Worm (Caenorhabditis elegans) whole organism, late embryonic: ENCODE measurements around the gene dlat-1.

Source experiments
- C08G9.2 ChIP-seq: sonication (generic microtip); optimal IDR thresholded peaks from 2 replicates; lab custom pipeline; 2016; ENCODE audit warnings: mild to moderate bottlenecking, missing genetic modification characterization, moderate library complexity, missing compliant biosample characterization
- K09A11.1 ChIP-seq: sonication (generic microtip); optimal IDR thresholded peaks from 2 replicates; lab custom pipeline; 2017; ENCODE audit warnings: antibody characterized with exemption, mild to moderate bottlenecking, missing genetic modification characterization, missing compliant biosample characterization; ENCODE audit not compliant: insufficient read depth
- T23F11.4 ChIP-seq: fragments of 200-800 bp; sonication (Bioruptor generic); optimal IDR thresholded peaks from 2 replicates; lab custom pipeline; 2018; ENCODE audit warnings: mild to moderate bottlenecking, missing genetic modification characterization, missing compliant biosample characterization
- ceh-18 ChIP-seq: sonication (generic microtip); optimal IDR thresholded peaks from 2 replicates; lab custom pipeline; 2016; ENCODE audit warnings: missing genetic modification characterization, missing compliant biosample characterization
- ceh-19 ChIP-seq: fragments of 200-800 bp; sonication (Bioruptor generic); optimal IDR thresholded peaks from 2 replicates; lab custom pipeline; 2018; ENCODE audit warnings: mild to moderate bottlenecking, missing genetic modification characterization, missing compliant biosample characterization
- ceh-2 ChIP-seq: sonication (generic microtip); optimal IDR thresholded peaks from 2 replicates; lab custom pipeline; 2016; ENCODE audit warnings: missing genotype, missing genetic modification characterization, missing compliant biosample characterization
- ceh-24 ChIP-seq: sonication (generic microtip); optimal IDR thresholded peaks from 2 replicates; lab custom pipeline; 2016; ENCODE audit warnings: mild to moderate bottlenecking, missing genetic modification characterization, missing compliant biosample characterization
- ceh-34 ChIP-seq: sonication (generic microtip); optimal IDR thresholded peaks from 2 replicates; lab custom pipeline; 2016; ENCODE audit warnings: mild to moderate bottlenecking, missing genetic modification characterization, missing compliant biosample characterization
- gmeb-2 ChIP-seq: sonication (generic microtip); optimal IDR thresholded peaks from 2 replicates; lab custom pipeline; 2016; ENCODE audit warnings: missing genetic modification characterization, inconsistent platforms, missing compliant biosample characterization
- hlh-15 ChIP-seq: sonication (generic microtip); optimal IDR thresholded peaks from 2 replicates; lab custom pipeline; 2016; ENCODE audit warnings: missing genetic modification characterization, missing compliant biosample characterization
- hlh-30 ChIP-seq: sonication (generic microtip); optimal IDR thresholded peaks from 2 replicates; lab custom pipeline; 2017; ENCODE audit warnings: antibody characterized with exemption, missing genetic modification characterization, missing compliant biosample characterization; ENCODE audit not compliant: insufficient read depth
- lim-6 ChIP-seq: sonication (generic microtip); optimal IDR thresholded peaks from 2 replicates; lab custom pipeline; 2016; ENCODE audit warnings: missing genetic modification characterization, missing compliant biosample characterization
- nfya-1 ChIP-seq: sonication (generic microtip); optimal IDR thresholded peaks from 2 replicates; lab custom pipeline; 2017; ENCODE audit warnings: missing genetic modification characterization, mild to moderate bottlenecking, missing compliant biosample characterization, antibody characterized with exemption, moderate library complexity
- odd-2 ChIP-seq: sonication (generic microtip); optimal IDR thresholded peaks from 2 replicates; lab custom pipeline; 2017; ENCODE audit warnings: antibody characterized with exemption, mild to moderate bottlenecking, missing genetic modification characterization, missing compliant biosample characterization
- pag-3 ChIP-seq: sonication (generic microtip); optimal IDR thresholded peaks from 2 replicates; lab custom pipeline; 2016; ENCODE audit warnings: missing compliant biosample characterization, missing genetic modification characterization, borderline replicate concordance
- pat-9 ChIP-seq: fragments of 200-800 bp; sonication (Bioruptor generic); optimal IDR thresholded peaks from 2 replicates; lab custom pipeline; 2018; ENCODE audit warnings: mild to moderate bottlenecking, missing genetic modification characterization, moderate library complexity, missing compliant biosample characterization
- pax-1 ChIP-seq: fragments of 150-350 bp; optimal IDR thresholded peaks from 2 replicates; lab custom pipeline; 2014; ENCODE audit warnings: missing biosample characterization, missing genetic modification characterization
- pha-2 ChIP-seq: sonication (generic microtip); optimal IDR thresholded peaks from 2 replicates; lab custom pipeline; 2017; ENCODE audit warnings: mild to moderate bottlenecking, missing genetic modification characterization, missing compliant biosample characterization
- pha-4 ChIP-seq: fragments of 150-350 bp; optimal IDR thresholded peaks from 2 replicates; lab custom pipeline; 2018; ENCODE audit warnings: missing biosample characterization, missing genetic modification reagents, missing genetic modification characterization
- ref-2 ChIP-seq: sonication (generic microtip); optimal IDR thresholded peaks from 2 replicates; lab custom pipeline; 2016; ENCODE audit warnings: missing genetic modification characterization, missing compliant biosample characterization
- sdc-2 ChIP-seq: sonication (generic microtip); optimal IDR thresholded peaks from 2 replicates; lab custom pipeline; 2016; ENCODE audit warnings: missing genotype, missing genetic modification characterization, missing compliant biosample characterization
- sox-2 ChIP-seq: fragments of 200-800 bp; sonication (Bioruptor generic); IDR thresholded peaks from 2 replicates; pipeline ENCODE4 v1.3.6; 2022; ENCODE audit warnings: missing genetic modification reagents, missing genetic modification characterization, missing compliant biosample characterization
- sox-4 ChIP-seq: sonication (generic microtip); optimal IDR thresholded peaks from 2 replicates; lab custom pipeline; 2017; ENCODE audit warnings: mild to moderate bottlenecking, missing genetic modification characterization, inconsistent platforms, missing compliant biosample characterization
- tbx-7 ChIP-seq: sonication (generic microtip); optimal IDR thresholded peaks from 2 replicates; lab custom pipeline; 2016; ENCODE audit warnings: missing genotype, missing genetic modification characterization, missing compliant biosample characterization
- ttx-3 ChIP-seq: sonication (generic microtip); optimal IDR thresholded peaks from 2 replicates; lab custom pipeline; 2016; ENCODE audit warnings: missing genetic modification reagents, missing genetic modification characterization, missing compliant biosample characterization
- unc-3 ChIP-seq, 2 experiments: fragments of 200-800 bp in 1 of 2; sonication (Bioruptor generic) in 1 of 2; sonication (generic microtip) in 1 of 2; conservative IDR thresholded peaks in 1 of 2; optimal IDR thresholded peaks in 1 of 2; 2 replicates each; pipeline versions ENCODE4 v1.3.6 to Lab custom; 2016 to 2022; ENCODE audit warnings: missing compliant biosample characterization in 2 of 2, missing genetic modification characterization in 2 of 2, missing genetic modification reagents in 1 of 2
- unc-55 ChIP-seq: sonication (generic microtip); optimal IDR thresholded peaks from 2 replicates; lab custom pipeline; 2017; ENCODE audit warnings: missing biosample characterization, missing genetic modification reagents, missing genetic modification characterization
- zip-5 ChIP-seq: sonication (generic microtip); optimal IDR thresholded peaks from 2 replicates; lab custom pipeline; 2016; ENCODE audit warnings: missing genetic modification characterization, missing compliant biosample characterization
- ztf-16 ChIP-seq: sonication (generic microtip); optimal IDR thresholded peaks from 2 replicates; lab custom pipeline; 2017; ENCODE audit warnings: missing genetic modification characterization, missing compliant biosample characterization

Gene dlat-1

ce11 chrV:14482728-14483210 lies 35.7 kb upstream of the dlat-1 start, which contains the start of gene R02D5.3:
Gene R02D5.3 (plus strand): TSS chrV:14483160.
- TF ChIP-seq odd-2 (tag; lab: Kevin White, UChicago) = no peak
- no peak for TF ChIP-seq ceh-19 (GFP tag; lab: Kevin White, UChicago)
- TF ChIP-seq ceh-2 (tag; lab: Kevin White, UChicago) = no peak
- TF ChIP-seq ref-2 (tag; lab: Kevin White, UChicago) = no peak
- no peak for TF ChIP-seq tbx-7 (tag; lab: Kevin White, UChicago)
- TF ChIP-seq gmeb-2 (tag; lab: Kevin White, UChicago) = no peak
- TF ChIP-seq pax-1 (tag; lab: Kevin White, UChicago) = no peak
- no peak for TF ChIP-seq sox-4
- no peak for TF ChIP-seq pat-9 (tag; lab: Kevin White, UChicago)
- no peak for TF ChIP-seq C08G9.2 (tag; lab: Kevin White, UChicago)
- no peak for TF ChIP-seq ceh-24 (tag; lab: Kevin White, UChicago)
- TF ChIP-seq hlh-30 (tag; lab: Kevin White, UChicago) = no peak
- TF ChIP-seq sox-2 (GFP tag; lab: Robert Waterston, UW) = no peak
- TF ChIP-seq pag-3 (tag; lab: Kevin White, UChicago) = no peak

ce11 chrV:14481987-14482386 lies 34.9 kb upstream of the dlat-1 start, which contains the start of gene R02D5.10:
Gene R02D5.10 (plus strand): TSS chrV:14482287.
- TF ChIP-seq hlh-30 (tag; lab: Kevin White, UChicago) (no peak), ceh-34 (tag; lab: Kevin White, UChicago) (no peak)

DNA sequence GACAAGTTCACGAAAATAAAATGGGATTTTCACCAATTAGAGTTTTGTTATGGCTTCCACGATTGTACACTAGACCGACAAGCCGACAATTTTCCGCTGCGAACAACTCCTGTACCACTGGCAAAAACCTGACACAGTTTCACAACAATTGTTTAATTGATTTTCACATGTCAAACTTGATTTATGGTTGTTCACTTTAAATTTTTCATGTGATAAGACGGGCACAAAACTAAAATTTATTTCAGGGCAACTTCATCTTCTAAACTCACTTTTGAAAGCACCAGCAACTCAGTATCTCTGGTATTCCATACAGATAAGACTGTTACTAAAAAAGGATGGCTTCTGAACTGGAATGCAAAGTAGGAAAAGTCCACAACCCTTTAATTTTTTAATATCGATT lies 34.3 kb upstream of the dlat-1 start, which contains the start of gene R02D5.7:
TSS of gene R02D5.7 (minus strand) at position 101 of the 400 bp plus-strand sequence.
- no peak for TF ChIP-seq ztf-16
- no peak for TF ChIP-seq pha-4 (tag; lab: Kevin White, UChicago)
- TF ChIP-seq sdc-2 (tag; lab: Kevin White, UChicago) = no peak
- no peak for TF ChIP-seq ceh-34 (tag; lab: Kevin White, UChicago)
- TF ChIP-seq pha-2 = no peak
- TF ChIP-seq zip-5 (tag; lab: Kevin White, UChicago) = no peak
- no peak for TF ChIP-seq lim-6 (tag; lab: Kevin White, UChicago)
- no peak for TF ChIP-seq unc-55 (GFP tag; lab: Kevin White, UChicago)
- no peak for TF ChIP-seq unc-3 (GFP tag; conservative IDR thresholded peaks at IDR 0.05; lab: Robert Waterston, UW)
- TF ChIP-seq unc-3 (tag; optimal IDR thresholded peaks at IDR 0.05; lab: Kevin White, UChicago) = no peak
- no peak for TF ChIP-seq ttx-3

DNA sequence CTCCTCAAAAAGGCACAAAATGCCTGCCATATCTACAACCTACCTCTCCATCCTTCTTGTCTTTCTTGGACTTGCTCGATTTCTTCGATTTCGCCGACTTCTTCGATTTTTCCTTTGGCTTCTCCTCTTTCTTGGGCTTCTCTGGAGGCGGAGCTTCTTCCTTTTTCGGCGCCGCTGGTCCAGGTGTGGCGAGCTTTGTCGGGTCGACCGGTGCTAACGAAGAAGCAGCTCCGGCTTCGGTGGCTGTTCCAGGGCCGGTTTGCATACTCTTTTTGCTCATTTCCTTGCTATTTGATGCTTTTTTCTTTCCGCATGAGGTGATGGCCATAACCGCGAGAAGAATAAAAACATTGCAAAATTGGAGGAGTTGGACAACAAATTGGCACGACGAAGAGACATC lies 33.4 kb upstream of the dlat-1 start:
- TF ChIP-seq unc-3 (GFP tag; conservative IDR thresholded peaks at IDR 0.05; lab: Robert Waterston, UW) (no peak), unc-3 (tag; optimal IDR thresholded peaks at IDR 0.05; lab: Kevin White, UChicago) (no peak), hlh-15 (no peak), ceh-18 (tag; lab: Kevin White, UChicago) (no peak)
- TF ChIP-seq, all 69 proteins: peak for 0

DNA sequence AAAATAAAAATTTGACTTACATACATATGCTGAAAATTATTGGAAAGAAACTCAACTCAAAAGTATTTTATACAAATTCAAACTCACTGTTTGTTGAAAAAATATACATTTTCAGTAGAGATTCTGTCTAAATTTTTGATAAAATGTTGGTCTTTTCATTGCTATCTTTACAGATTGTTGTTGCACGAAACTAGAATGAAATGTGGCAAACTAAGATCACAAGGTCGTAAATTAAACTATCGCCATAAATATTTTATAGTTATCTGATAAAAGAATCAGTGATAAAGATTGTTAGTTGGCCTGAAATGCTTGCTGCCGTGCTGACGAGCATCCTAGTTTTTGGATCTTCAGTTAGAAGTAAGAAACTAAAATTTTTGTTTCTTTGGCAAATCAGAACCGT lies 31.9 kb upstream of the dlat-1 start, which contains the start of gene clec-55:
TSS of gene clec-55 (plus strand) at position 301 of the 400 bp plus-strand sequence.
- TF ChIP-seq sox-4 (no peak), unc-3 (GFP tag; conservative IDR thresholded peaks at IDR 0.05; lab: Robert Waterston, UW) (no peak), unc-3 (tag; optimal IDR thresholded peaks at IDR 0.05; lab: Kevin White, UChicago) (no peak), K09A11.1 (tag; lab: Kevin White, UChicago) (no peak), tbx-7 (tag; lab: Kevin White, UChicago) (no peak), ceh-18 (tag; lab: Kevin White, UChicago) (no peak), T23F11.4 (GFP tag; lab: Kevin White, UChicago) (no peak), sox-2 (GFP tag; lab: Robert Waterston, UW) (no peak), ceh-34 (tag; lab: Kevin White, UChicago) (no peak), nfya-1 (tag; lab: Kevin White, UChicago) (no peak)
